Fruit fly (Drosophila melanogaster) Kc167 (cell line): ENCODE results near the gene Met.

Source experiments
- h ChIP-seq: fragments of >200 bp; optimal IDR thresholded peaks from 3 replicates; lab custom pipeline; 2018; ENCODE audit warnings: missing external identifiers
- psq ChIP-seq: fragments of >200 bp; optimal IDR thresholded peaks from 2 replicates; lab custom pipeline; 2017; ENCODE audit warnings: missing external identifiers

DNA sequence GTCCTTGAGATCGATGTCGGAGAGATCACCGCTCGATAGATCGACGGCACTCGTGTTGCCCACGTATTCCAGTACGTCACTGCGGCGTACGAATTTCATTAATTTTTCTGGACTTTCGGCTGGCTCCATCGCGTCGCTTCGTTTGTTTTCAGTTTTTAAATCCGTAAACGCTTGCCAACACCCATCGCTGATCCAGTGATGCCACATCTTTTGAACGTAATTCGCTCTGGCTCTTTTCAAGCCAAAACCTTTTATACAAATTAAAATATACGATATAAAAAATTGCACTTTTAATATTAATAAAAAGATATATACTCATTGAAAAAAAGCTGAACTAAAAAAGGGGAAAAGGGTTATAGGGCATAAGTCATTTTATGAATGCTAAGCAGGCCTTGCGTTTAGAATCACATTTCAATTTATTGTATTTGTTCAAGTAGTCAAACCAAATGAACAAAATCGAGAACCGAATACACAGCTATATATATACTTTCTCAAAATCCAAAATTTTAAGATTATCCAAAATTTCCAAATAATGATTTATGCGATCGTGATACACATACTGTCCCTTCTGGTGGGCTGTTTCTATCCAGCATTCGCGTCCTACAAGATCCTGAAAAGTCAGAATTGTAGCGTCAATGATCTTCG, 43.5 kb upstream of the Met start, which contains the start of the genes Kmn1 and Reepl1:
- TF ChIP-seq h (no peak), psq (lab: Kevin White, UChicago) (no peak)
